Worm (Caenorhabditis elegans) whole organism, L3 larva: ENCODE data around the gene H25P19.1.

ENCODE experiments used
- lin-15B ChIP-seq: fragments of 150-350 bp; optimal IDR thresholded peaks from 2 replicates; lab custom pipeline; 2014; ENCODE audit warnings: missing biosample characterization, missing genetic modification characterization
- unc-62 ChIP-seq: fragments of 150-350 bp; sonication (generic microtip); optimal IDR thresholded peaks from 4 replicates; lab custom pipeline; 2014; ENCODE audit warnings: missing biosample characterization, missing genetic modification reagents, missing genetic modification characterization
- zag-1 ChIP-seq: fragments of 150-350 bp; optimal IDR thresholded peaks from 2 replicates; lab custom pipeline; 2014; ENCODE audit warnings: missing biosample characterization, missing genetic modification characterization

ce11 chrV:654402-654801, 33.1 kb upstream of the H25P19.1 start, which contains the start of gene srj-6:
- TF ChIP-seq zag-1 (no peak), unc-62 (GFP tag; lab: Kevin White, UChicago) (no peak), lin-15B (tag; lab: Kevin White, UChicago) (no peak)
